Fruit fly (Drosophila melanogaster) ovary, adult (tissue): ENCODE results near the gene CG12316.

Experiments used
- CG17801 ChIP-seq: fragments of 200-800 bp; optimal IDR thresholded peaks from 2 replicates; lab custom pipeline; 2019; ENCODE audit warnings: missing biosample characterization, mild to moderate bottlenecking, missing genetic modification characterization, moderate library complexity; ENCODE audit not compliant: partially characterized antibody

The CG12316 gene

DNA sequence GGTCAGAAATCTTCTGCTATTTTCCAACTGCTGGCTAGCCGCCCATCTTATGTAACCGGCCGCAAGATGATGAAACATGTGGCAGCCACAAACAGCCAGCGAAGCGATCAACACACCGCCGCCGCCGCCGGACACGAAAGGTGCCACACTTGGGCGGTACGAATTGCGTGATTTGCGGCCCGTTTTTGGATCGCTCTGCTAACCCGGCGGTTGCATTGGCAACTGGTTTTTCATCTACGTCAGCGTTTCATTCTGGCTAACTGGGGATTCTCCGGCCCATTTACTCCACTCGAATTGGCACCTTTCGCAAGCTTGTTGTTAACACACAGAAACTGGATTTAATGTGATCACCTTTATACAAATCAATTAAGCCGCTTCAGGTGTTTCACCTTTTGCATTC, 13.0 kb downstream of the CG12316 start:
- no peak for TF ChIP-seq CG17801

DNA sequence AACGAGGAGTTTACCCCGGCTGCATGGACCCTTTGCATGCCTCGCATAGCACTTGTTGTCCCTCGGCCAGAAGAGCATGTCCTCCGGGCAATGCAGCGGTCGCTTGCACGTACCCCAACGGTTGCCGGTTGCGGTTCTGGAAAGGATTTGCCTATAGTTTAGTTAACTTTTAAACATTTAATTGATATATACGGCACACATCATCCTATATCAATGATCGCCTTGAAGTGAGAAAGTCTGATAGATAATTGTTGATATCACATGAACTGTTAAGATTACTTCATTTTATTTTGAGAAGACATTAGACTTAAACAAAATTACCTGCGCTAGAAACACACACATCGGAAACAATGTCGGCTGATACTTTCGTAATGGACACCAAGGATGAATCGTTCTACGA, 15.5 kb downstream of the CG12316 start, which contains the start of gene CG32847:
CG32847 (plus strand) TSS at position 301 of the 400 bp plus-strand sequence.
- no peak for TF ChIP-seq CG17801

DNA sequence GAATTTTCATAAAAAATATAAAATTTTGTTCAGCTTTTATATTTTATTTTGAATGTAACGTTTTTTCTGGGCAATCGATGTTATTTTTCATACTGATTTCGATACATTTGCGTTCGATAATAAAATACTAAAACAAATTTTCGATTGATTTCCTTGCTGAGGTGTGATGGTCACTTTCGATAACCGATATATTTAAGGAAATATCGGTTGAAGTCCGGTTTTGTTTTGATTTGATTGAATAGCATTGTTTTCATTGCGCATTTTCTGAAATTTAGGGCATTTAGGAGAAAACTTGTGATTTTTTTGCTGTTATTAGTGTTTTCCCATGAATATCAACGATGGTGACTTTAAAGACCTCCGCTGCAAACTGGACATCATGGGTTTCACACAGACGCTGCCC, 20.2 kb downstream of the CG12316 start, which contains the start of gene Cep135:
Cep135 (plus strand) TSS at position 202 of the 400 bp plus-strand sequence.
- TF ChIP-seq CG17801, result no peak

DNA sequence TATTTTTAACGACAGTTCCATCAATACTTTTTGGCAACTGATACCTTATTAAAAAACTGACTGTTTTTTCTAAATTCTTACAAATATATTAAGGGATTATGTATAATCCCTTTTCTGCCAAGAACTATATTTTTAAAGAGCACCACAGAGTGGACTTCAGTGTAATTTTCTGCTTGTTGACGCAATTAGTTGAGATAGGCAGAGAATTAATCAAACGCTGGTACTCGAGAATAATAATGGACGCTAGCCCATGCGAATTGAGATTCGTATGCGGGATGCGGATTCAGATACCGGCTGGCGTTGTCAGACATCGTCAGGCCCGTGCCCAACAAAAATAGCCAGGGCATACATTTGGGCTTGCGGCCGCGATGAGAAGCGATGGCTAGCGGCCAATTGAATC, 23.5 kb downstream of the CG12316 start, which contains the start of gene CG13458:
CG13458 (plus strand) TSS at position 301 of the 400 bp plus-strand sequence.
- no peak for TF ChIP-seq CG17801

DNA sequence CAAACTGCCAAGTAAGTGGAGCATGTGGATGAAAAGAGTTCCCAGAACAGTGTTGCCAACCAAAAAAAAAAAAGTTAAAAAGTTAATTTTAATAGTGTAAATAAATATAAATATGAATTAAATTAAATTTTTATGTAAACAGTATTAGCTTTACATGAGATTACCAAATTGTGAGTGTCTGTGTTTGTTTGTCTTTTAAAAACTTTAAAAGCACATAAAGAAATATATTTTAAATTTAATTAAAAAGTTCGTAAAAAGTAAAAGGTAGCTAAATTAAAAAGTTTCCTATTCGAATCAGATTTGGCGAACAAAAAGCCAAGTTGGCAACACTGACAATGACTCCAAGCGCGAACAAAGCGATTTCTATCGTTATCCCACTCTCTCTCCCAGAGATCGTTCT, 27.8 kb downstream of the CG12316 start:
- TF ChIP-seq CG17801, result no peak

DNA sequence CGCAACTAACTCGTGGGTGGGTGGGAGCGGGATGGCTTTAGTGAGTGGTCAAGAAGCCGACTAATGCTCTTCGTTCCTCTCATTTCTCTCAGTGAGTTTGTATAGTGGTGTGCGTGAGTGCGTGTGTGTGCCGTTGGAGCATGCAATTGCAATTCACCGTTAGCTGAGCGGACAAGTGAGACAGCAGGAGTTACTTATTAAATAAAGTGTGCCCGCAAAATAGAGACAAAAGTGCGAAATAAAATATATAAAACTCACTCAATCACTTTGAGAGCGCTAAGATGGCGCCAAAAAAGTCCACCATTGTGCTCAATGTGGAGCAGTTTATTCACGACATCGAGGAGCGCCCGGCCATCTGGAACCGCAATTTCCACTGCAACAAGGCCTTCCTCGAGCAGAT, 28.2 kb downstream of the CG12316 start:
- no peak for TF ChIP-seq CG17801

DNA sequence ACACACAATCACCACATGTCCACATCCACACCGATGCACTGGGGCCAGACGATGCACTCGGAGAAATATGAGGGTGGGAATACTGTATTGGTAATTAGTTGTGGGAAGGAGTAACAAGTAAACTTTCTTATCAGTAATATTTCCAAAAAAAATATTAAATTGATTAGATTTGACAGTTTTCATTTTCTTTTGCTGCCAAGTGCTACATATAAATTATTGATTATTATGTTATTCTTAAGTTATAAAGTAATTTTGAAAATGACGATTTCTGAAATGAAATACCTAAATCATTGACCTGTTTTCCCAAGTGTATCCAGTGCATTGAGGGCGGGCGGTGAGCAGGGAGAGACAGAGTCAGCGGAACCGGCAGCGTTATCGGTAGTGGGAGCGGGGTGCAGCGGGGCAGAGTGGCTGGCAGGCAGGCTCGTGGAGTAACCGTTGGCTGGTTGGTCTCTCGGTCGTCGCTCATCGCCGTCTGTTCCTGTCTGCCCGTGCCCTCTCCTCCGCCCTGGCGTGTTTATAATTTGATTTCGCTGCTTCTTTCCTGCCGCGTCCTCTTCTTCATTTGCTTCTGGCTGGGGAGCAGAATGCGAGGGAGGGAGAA, 28.9 kb downstream of the CG12316 start:
- TF ChIP-seq CG17801, result peak; percentile 76

DNA sequence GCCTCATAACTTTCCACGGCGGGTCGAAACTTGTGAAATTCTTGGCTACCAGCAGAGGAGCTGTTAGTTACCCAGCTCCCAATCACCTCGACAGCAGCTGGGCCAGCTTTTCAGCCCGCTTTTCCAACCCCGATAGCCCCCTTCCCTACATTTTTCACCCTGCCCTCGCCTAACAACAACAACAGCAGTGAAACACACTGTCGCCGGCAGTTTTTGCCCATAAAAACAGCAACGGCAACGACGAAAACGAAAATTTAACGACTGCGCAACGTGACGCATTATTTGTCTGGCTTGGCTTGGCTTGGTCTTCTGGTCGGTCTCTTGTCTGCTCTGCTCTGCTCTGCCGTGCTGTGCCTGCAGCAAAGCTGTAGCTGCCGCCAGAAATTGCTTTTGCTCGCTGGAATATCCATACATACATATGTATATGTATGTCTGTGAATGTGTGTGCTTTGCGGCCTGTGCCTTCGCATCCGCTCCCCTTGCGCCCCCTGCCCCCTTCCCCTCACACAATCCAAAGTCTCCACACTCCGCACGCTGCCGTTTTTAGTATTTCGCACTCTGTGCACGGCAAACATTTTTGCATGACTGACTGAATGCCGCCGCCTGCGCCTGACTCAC, 29.5 kb downstream of the CG12316 start:
- TF ChIP-seq CG17801, result no peak

DNA sequence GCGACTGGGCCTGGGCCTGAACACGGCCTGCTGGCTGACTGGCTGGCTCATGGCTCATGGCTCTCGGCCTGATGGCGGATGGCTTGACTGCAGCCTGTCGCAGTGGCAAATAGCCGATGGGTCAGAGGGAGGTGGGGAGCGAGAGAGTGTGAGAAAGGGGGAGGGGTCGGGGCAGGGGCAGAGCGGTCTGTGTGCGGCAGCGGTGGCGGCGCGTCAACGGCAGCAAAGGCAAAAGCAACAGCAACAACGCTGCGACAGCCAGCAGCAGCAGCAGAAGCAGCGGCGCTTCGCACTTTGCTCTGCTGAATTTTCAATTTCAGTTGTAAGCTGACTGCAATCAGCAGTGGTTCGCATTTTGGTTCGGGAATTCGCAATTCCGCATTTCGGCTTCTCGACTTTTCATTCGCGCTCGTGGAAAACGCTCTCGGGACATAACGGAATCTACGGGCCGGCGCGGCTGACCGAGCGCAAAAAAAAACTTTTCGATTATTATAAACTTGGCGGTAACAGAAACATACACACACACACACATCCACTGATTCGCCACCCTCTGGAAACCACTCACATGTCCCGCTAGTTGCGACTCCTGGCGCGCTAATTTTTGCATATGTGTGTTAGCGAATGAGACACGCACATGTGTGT, 31.0 kb downstream of the CG12316 start, which contains the start of gene CG45071:
CG45071 (plus strand) TSS at position 317 of the 642 bp plus-strand sequence.
- no peak for TF ChIP-seq CG17801

DNA sequence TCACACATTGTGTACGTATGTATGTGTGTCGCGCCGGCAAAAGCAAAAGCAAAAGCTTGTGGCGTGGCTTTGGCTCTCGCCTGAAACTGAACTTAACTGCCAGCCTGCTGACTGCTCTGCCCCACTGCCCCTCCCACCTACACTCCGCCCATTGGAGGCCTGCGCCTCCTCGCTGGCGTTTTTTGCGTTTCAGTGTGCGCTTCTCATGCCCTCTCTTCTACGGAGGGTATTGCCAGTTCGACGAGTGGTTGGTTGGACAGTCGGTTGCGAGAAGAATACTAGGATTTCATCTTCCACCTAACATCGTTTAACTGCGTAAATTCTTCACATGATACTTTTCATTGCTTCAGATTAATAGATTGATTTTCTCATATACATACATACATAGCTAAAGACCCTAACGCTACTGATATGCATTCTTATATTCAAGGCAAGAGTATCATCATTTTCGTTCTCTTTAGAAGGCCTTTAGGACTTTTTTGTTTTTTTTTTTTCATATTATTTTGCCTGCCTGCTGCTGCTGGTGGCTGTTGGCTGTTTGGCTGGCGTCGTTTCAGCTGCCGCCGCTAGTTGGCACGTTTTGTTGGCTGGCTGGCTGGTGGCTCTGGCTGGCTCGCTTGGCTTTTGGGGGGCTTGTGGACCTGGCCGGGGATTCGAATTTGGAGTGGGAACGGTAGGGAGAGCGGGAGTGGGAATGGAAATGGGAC, 31.7 kb downstream of the CG12316 start:
- TF ChIP-seq CG17801, result no peak

DNA sequence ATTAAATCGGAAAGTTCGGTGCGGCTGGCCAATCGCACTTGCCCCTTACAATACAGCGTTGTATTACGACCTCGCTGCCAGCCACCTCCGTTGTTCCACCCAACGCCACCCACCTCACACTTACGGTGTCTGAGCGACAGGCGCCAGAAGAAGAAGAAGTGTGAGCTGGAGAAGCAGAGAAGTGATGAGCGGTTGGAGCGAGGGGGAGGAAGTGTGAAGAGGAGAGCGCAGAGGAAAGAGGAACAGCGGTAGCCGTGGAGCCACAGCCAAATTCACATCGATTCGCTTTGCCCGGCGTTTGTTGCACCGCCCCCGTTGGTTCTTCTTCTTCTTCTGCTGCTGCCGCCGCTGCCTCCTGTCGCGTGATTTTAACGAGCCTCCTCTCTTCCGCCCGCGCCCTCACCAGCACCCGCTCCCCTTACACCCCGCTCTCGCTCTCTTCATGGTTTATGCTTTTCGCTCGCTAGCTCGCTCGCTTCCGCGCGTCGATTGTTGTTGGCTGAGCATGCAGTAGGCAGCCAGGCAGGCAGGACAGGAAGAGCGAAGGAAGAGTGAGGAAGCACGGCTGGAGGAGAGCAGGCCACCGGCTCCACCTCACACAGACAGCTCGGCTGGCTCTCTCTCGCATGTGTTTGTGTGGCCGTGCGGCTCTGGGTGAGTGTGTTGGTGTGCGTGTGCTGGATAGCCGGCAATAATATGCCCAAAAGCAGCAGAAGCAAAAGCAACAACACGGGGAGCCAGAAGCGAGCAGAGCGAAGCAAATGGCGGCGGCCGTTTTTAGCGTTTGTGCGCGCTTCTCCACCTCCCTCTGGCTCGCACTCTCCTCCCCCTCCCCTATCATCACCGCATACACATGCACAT, 32.5 kb downstream of the CG12316 start:
- TF ChIP-seq CG17801, result no peak

DNA sequence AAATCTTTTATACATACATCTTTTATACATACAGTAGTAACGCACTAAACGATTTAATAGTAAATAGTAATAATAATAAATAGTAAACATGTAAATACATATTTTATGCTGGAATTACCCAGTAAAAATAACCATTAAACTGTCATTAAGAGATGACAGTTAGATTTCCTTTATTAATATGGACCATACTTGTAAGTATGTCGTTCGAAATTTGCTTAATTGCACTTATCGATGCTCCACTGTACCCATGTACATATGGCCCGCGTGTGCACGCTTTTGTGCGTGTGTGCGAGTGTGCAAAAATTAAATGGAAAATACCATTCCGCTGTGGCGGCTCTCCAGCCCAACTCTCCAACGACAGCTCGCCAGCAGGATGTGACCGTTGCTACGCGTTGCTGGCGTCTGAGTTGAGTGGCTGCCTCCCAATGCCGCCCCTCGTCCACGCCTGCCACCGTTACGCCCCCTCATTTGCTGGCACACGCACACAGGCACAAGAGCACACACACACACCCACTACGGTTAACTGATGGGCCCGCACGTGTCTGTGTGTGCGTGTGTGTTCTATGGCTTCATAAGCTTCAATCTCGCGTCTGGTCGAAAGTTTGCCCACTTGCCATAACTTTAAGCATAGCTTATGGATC, 33.9 kb downstream of the CG12316 start:
- no peak for TF ChIP-seq CG17801

DNA sequence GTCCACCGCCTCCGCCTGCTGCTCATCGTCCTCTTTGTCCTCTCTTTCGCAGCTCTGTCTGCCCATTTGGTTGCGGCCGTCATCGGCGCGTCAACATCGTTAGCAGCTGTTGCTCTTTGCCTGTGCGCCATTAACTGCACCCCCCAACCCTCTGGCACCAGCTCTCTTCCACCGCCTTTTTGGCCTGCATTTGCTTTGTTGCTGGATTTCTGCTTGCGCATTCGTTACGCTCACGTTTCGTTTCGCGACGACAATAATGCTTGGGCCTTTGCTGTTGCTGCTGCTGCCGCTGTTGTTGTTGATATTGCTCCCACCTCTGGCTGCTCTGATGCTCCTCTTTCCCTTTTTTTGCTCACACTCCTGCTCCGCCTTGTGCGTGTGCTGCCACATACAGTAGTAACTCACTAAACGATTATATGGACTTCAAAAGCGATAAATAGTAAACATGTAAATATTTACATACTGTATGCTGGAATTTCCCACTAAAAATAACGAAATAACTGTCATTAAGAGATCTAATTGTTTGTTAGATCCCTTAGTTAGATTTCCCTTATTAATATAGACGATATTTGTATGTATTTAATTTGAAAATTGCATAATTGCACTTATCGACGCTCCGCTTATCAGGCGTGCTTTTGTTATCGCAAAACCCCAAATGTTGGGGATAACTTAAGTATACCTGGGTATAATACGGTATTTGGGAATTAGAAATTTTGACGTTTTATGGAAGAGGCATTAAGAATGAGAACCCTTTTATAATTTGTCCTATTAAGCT, 34.9 kb downstream of the CG12316 start:
- no peak for TF ChIP-seq CG17801

DNA sequence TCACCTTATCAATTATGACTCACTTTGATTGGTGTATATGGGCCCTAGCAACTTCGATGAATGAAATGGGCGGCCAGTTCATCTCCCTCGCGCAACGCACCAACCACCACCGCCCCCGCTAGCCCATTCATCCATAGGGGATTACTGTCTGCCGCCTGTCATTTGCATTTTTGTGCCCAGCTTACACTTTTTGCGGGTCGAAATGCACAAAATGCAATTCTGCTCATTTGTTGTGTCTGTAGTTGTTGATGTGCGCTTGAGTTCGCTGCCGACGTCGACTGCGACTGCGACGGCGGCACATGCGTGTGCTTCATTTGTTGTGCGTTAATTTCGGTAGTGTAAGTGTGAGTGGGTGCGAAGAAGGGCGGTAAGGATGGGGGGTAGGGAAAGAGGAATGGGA, 35.8 kb downstream of the CG12316 start:
- TF ChIP-seq CG17801, result no peak

DNA sequence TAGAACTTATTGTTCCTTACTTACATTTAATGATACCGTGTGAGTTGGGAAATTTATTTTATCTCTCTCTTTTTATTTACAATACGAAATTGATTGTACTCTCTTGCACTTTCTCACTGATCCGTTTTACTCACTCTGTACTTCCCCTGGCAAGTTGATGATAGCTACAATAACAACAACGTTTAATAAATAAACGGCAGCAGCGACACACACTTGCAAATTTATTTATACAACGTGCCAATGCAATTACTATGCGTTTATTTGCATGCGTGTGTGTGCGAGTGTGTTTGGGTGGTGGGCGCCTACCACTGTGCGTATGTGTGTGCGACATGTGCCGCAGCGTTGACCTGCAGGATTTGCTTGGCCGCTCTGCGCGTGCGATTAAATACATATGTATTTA, 37.2 kb downstream of the CG12316 start:
- TF ChIP-seq CG17801, result no peak
